Worm (Caenorhabditis elegans) whole organism, mixed stage, embryonic: ENCODE data around the gene F56C4.2.
"Not testable (repeated sequence)": the region's sequence is repeated elsewhere in the genome, so short reads cannot be mapped to it uniquely, and the experiment has no call there.

ENCODE experiments used
- M03D4.4 ChIP-seq: sonication (generic microtip); optimal IDR thresholded peaks from 2 replicates; lab custom pipeline; 2017; ENCODE audit warnings: mild to moderate bottlenecking, missing genetic modification characterization, missing compliant biosample characterization
- bed-3 ChIP-seq: fragments of 200-800 bp; sonication (Bioruptor generic); optimal IDR thresholded peaks from 3 replicates; lab custom pipeline; 2018; ENCODE audit warnings: mild to moderate bottlenecking, missing genetic modification characterization, moderate library complexity, missing compliant biosample characterization
- ceh-39 ChIP-seq: fragments of 150-350 bp; optimal IDR thresholded peaks from 2 replicates; lab custom pipeline; 2014; ENCODE audit warnings: missing biosample characterization, missing genetic modification characterization
- ces-1 ChIP-seq: fragments of 150-350 bp; optimal IDR thresholded peaks from 2 replicates; lab custom pipeline; 2014; ENCODE audit warnings: missing biosample characterization, missing genetic modification reagents, missing genetic modification characterization
- drap-1 ChIP-seq: fragments of 200-800 bp; sonication (Bioruptor generic); optimal IDR thresholded peaks from 3 replicates; lab custom pipeline; 2018; ENCODE audit warnings: mild to moderate bottlenecking, missing genetic modification characterization, missing compliant biosample characterization
- elt-3 ChIP-seq: fragments of 150-350 bp; optimal IDR thresholded peaks from 2 replicates; lab custom pipeline; 2014; ENCODE audit warnings: missing biosample characterization, missing genetic modification characterization
- hlh-1 ChIP-seq: fragments of 150-350 bp; optimal IDR thresholded peaks from 2 replicates; lab custom pipeline; 2014; ENCODE audit warnings: missing biosample characterization, missing genetic modification reagents, missing genetic modification characterization
- lsy-2 ChIP-seq: fragments of 150-350 bp; optimal IDR thresholded peaks from 2 replicates; lab custom pipeline; 2014; ENCODE audit warnings: missing biosample characterization, missing genetic modification characterization
- mab-5 ChIP-seq: fragments of 150-350 bp; optimal IDR thresholded peaks from 2 replicates; lab custom pipeline; 2014; ENCODE audit warnings: missing biosample characterization, missing genetic modification characterization
- nhr-2 ChIP-seq: fragments of 150-350 bp; optimal IDR thresholded peaks from 2 replicates; lab custom pipeline; 2014; ENCODE audit warnings: missing biosample characterization, missing genetic modification characterization
- nhr-237 ChIP-seq: fragments of 150-350 bp; optimal IDR thresholded peaks from 2 replicates; lab custom pipeline; 2014; ENCODE audit warnings: missing biosample characterization, missing genetic modification characterization
- nhr-28 ChIP-seq: fragments of 150-350 bp; optimal IDR thresholded peaks from 2 replicates; lab custom pipeline; 2014; ENCODE audit warnings: missing biosample characterization, missing genetic modification characterization
- nhr-76 ChIP-seq: sonication (generic microtip); optimal IDR thresholded peaks from 2 replicates; lab custom pipeline; 2017; ENCODE audit warnings: missing biosample characterization, missing genetic modification characterization
- pha-4 ChIP-seq: fragments of 150-350 bp; optimal IDR thresholded peaks from 2 replicates; lab custom pipeline; 2018; ENCODE audit warnings: missing biosample characterization, missing genetic modification reagents, missing genetic modification characterization
- sptf-1 ChIP-seq: sonication (generic microtip); optimal IDR thresholded peaks from 2 replicates; lab custom pipeline; 2017; ENCODE audit warnings: mild to moderate bottlenecking, missing genetic modification characterization, moderate library complexity, missing compliant biosample characterization
- tbx-8 ChIP-seq: fragments of 200-800 bp; sonication (Bioruptor generic); optimal IDR thresholded peaks from 2 replicates; lab custom pipeline; 2018; ENCODE audit warnings: mild to moderate bottlenecking, missing genetic modification characterization, moderate library complexity, missing compliant biosample characterization
- zip-8 ChIP-seq: fragments of 150-350 bp; optimal IDR thresholded peaks from 2 replicates; lab custom pipeline; 2014; ENCODE audit warnings: missing biosample characterization, missing genetic modification characterization
- ztf-11 ChIP-seq: fragments of 150-350 bp; optimal IDR thresholded peaks from 2 replicates; lab custom pipeline; 2014; ENCODE audit warnings: missing biosample characterization, missing genetic modification characterization

The F56C4.2 gene

ce11 chrIV:10687307-10687706 is 48.2 kb downstream of the F56C4.2 start, which contains the start of gene R102.2:
R102.2 (plus strand) TSS chrIV:10687607.
- not testable (repeated sequence) for TF ChIP-seq sptf-1; pha-4 (tag; lab: Kevin White, UChicago); nhr-237

ce11 chrIV:10688972-10689567 is 50.0 kb downstream of the F56C4.2 start, which contains the start of gene R102.3:
R102.3 (plus strand) TSS chrIV:10689517.
- TF ChIP-seq nhr-2 (tag; lab: Kevin White, UChicago) (no peak), nhr-28 (no peak)
- TF ChIP-seq, all 35 proteins: peak for 0

- no peak for TF ChIP-seq M03D4.4 (tag; lab: Kevin White, UChicago)
- TF ChIP-seq nhr-237, result no peak
- no peak for TF ChIP-seq ztf-11
- no peak for TF ChIP-seq hlh-1 (tag; lab: Kevin White, UChicago)
- TF ChIP-seq elt-3 (tag; lab: Kevin White, UChicago), result no peak
- no peak for TF ChIP-seq mab-5 (tag; lab: Kevin White, UChicago)
- no peak for TF ChIP-seq ceh-39 (tag; lab: Kevin White, UChicago)
- no peak for TF ChIP-seq ces-1
- TF ChIP-seq bed-3, result no peak
- no peak for TF ChIP-seq drap-1 (GFP tag; lab: Kevin White, UChicago)
- TF ChIP-seq zip-8 (tag; lab: Kevin White, UChicago), result no peak
- no peak for TF ChIP-seq nhr-76 (tag; lab: Kevin White, UChicago)
- no peak for TF ChIP-seq lsy-2 (tag; lab: Kevin White, UChicago)
- TF ChIP-seq tbx-8 (GFP tag; lab: Kevin White, UChicago), result no peak
- TF ChIP-seq, all 35 proteins: peak for 0
Measured at ce11 chrIV:10690139-10690538, 51.1 kb downstream of the F56C4.2 start, which contains the start of gene R102.8. R102.8 (minus strand) TSS chrIV:10690239.
